Worm (Caenorhabditis elegans): Measurements from ENCODE around the gene arrd-15.
A peak's percentile ranks its signal among the peaks of the same experiment; 100 is the strongest.
"Not testable (repeated sequence)": the region's sequence is repeated elsewhere in the genome, so short reads cannot be mapped to it uniquely, and the experiment has no call there.

Gene arrd-15

DNA sequence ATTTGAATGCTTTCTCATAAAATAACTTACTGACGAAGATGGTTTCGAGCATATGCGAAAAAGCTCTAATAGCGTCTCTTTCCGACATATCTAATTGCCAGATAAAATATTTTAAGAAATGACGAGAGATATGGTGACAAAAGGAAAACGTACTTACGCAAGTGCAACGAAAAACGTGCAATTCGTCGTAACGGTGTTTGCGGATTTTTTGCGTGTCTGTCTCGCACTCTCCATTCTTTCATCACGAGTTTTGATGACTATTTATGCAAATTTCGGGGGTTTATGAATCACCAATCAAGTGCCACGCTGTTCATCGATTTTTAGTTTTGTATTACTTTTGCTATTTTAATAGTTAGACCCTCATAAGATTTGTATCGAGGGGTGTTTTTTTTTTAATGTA, 40.9 kb upstream of the arrd-15 start, which contains the start of gene ZK637.14 (continued):
- TF ChIP-seq unc-130 (GFP tag; optimal IDR thresholded peaks at IDR 0.05) = no peak
- TF ChIP-seq ceh-27 (GFP tag; optimal IDR thresholded peaks at IDR 0.05) = no peak
- no peak for TF ChIP-seq ekl-4 (GFP tag; IDR thresholded peaks at IDR 0.05)
- TF ChIP-seq die-1 (tag; optimal IDR thresholded peaks at IDR 0.05) = no peak

DNA sequence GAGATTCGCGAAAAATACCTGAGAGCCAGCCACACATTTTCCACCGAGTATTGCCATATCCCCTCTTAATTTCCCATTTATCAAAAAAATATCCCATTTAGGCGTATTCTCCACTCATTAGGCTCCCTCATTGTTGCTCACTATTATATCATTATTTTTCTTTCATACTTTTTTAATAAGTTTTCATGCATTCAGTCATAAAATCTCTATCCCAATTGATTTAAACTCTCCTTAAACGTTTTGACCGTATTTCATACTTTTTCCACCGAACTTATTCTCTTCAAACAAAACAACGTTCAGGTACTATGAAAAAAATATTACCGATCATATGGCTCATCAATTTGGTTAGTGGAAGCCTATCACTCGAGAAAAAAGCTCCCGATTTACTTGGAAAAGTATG, 39.9 kb upstream of the arrd-15 start, which contains the start of gene lnkn-1:
Gene lnkn-1 (plus strand): TSS at position 301 of the 400 bp plus-strand sequence.
- TF ChIP-seq let-607 (tag; optimal IDR thresholded peaks at IDR 0.05) = no peak
- TF ChIP-seq dox-1 (GFP tag; IDR thresholded peaks at IDR 0.05) = no peak

DNA sequence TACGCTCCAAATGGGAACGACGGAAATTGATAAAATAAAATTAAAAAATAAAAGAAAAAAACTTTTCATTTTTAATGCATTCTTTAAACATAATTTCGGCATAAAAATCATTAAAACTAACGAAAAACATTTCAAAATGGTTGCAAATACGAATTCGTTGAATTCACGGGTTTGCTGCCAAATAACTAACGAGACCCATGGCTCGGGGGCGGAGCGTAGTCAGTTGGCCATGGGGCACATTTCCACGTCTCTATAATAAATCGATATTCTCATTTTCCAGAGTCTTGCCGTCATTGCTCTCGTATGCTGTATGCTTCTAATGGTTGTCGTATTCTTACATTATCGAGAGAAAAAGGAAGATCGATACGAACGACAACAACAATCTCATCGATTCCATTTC, 36.4 kb upstream of the arrd-15 start, which contains the start of gene ZK637.4:
Gene ZK637.4 (plus strand): TSS at position 301 of the 400 bp plus-strand sequence.
- TF ChIP-seq ceh-79 (tag; optimal IDR thresholded peaks at IDR 0.05) = no peak
- TF ChIP-seq ztf-6 (GFP tag; IDR thresholded peaks at IDR 0.05) = no peak
- TF ChIP-seq sptf-2 (GFP tag; optimal IDR thresholded peaks at IDR 0.05) = no peak
- no peak for TF ChIP-seq lir-1 (GFP tag; conservative IDR thresholded peaks at IDR 0.05)
- TF ChIP-seq nhr-27 (tag; optimal IDR thresholded peaks at IDR 0.05) = no peak
- TF ChIP-seq ztf-22 (GFP tag; optimal IDR thresholded peaks at IDR 0.05) = no peak
- TF ChIP-seq C06A6.2 (GFP tag; conservative IDR thresholded peaks at IDR 0.05) = no peak
- no peak for TF ChIP-seq gei-17 (GFP tag; optimal IDR thresholded peaks at IDR 0.05)
- TF ChIP-seq atf-7 (tag; optimal IDR thresholded peaks at IDR 0.05) = no peak

DNA sequence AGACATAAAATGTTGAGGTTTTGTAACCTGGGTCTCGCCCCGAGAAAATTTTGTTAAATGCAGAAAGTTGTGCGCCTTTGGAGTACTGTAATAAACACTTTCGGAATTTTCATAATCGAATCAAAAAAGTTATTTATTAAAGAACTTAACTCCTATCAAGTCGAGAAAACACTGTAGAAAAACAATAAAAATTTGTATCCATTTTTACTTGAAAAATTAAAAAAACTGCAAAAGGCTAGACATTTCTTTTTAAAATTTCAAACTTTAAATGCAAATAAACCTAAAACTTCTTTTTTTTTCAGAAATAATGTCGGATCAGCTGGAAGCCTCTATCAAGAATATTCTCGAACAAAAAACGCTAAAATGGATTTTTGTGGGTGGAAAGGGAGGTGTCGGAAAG, 35.0 kb upstream of the arrd-15 start, which contains the start of gene asna-1:
Gene asna-1 (plus strand): TSS at position 301 of the 400 bp plus-strand sequence.
- no peak for TF ChIP-seq cebp-2 (GFP tag; IDR thresholded peaks at IDR 0.05)
- TF ChIP-seq F23B12.7 (tag; optimal IDR thresholded peaks at IDR 0.05; ENCODE audit: insufficient read depth) = no peak
- TF ChIP-seq lin-26 (GFP tag; IDR thresholded peaks at IDR 0.05) = no peak
- no peak for TF ChIP-seq K12H6.12 (tag; optimal IDR thresholded peaks at IDR 0.05)
- TF ChIP-seq tlf-1 (GFP tag; optimal IDR thresholded peaks at IDR 0.05) = no peak
- TF ChIP-seq lin-40 (tag; optimal IDR thresholded peaks at IDR 0.05) = no peak
- no peak for TF ChIP-seq madf-10 (tag; optimal IDR thresholded peaks at IDR 0.05)
- no peak for TF ChIP-seq mes-4 (tag; optimal IDR thresholded peaks at IDR 0.05)
- TF ChIP-seq Y67H2A.10 (GFP tag; conservative IDR thresholded peaks at IDR 0.05) = no peak
- TF ChIP-seq F55B11.4 (tag; optimal IDR thresholded peaks at IDR 0.05; ENCODE audit: borderline replicate concordance, insufficient read depth) = no peak
- no peak for TF ChIP-seq tbx-9 (tag; optimal IDR thresholded peaks at IDR 0.05; ENCODE audit: borderline replicate concordance)
- no peak for TF ChIP-seq B0261.1 (tag; optimal IDR thresholded peaks at IDR 0.05)
- no peak for TF ChIP-seq rcor-1 (GFP tag; IDR thresholded peaks at IDR 0.05)

DNA sequence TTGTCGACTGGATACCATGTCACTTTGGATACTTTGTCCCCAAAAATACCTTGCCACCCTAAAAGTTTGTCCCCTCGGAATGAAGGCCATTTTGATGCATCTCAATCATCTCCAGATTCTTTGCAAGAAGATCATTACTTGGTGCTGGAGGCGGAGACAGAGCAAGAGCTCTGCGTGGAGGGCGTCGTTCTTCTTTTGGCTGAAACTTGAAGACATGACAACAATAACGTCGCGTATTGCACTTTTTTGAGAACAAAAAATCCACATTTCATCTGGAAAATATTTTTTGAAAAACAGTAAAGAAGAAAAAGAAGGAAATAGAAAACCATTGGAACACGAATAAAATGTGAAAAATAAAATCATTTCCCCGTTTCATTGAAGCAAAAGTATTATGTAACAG, 31.6 kb upstream of the arrd-15 start:
- TF ChIP-seq attf-6 (GFP tag; IDR thresholded peaks at IDR 0.05) = 0 out of 2 replicates have a peak, but pooled peaks have one; percentile 23
- peak; percentile 70 for TF ChIP-seq madf-6 (GFP tag; IDR thresholded peaks at IDR 0.05)
- TF ChIP-seq B0019.2 (GFP tag; conservative IDR thresholded peaks at IDR 0.05) = peak; percentile 47; the same call in 1 of the 2 replicates
- TF ChIP-seq F33H1.4 (GFP tag; IDR thresholded peaks at IDR 0.05) = peak; percentile 34; the same call in 1 of the 2 replicates
- TF ChIP-seq Y95B8A.8 (GFP tag; IDR thresholded peaks at IDR 0.05) = peak; percentile 48; the same call in 1 of the 2 replicates
- TF ChIP-seq cebp-1 (GFP tag; IDR thresholded peaks at IDR 0.05) = not testable (repeated sequence)
- peak; percentile 15 for TF ChIP-seq cebp-1 (tag; optimal IDR thresholded peaks at IDR 0.05)
- TF ChIP-seq Y79H2A.3 (GFP tag; conservative IDR thresholded peaks at IDR 0.05) = peak; percentile 96
- TF ChIP-seq aptf-3 (GFP tag; IDR thresholded peaks at IDR 0.05) = 0 out of 2 replicates have a peak, but pooled peaks have one; percentile 54
- 0 out of 2 replicates have a peak, but pooled peaks have one; percentile 48 for TF ChIP-seq hsf-1 (GFP tag; IDR thresholded peaks at IDR 0.05)
- peak; percentile 40 for TF ChIP-seq ceh-79 (tag; optimal IDR thresholded peaks at IDR 0.05)
- peak; percentile 35 for TF ChIP-seq hrde-1 (tag; optimal IDR thresholded peaks at IDR 0.05; ENCODE audit: borderline replicate concordance)
- TF ChIP-seq Y56A3A.18 (GFP tag; IDR thresholded peaks at IDR 0.05) = peak; percentile 38; the same call in 1 of the 2 replicates
